Fruit fly (Drosophila melanogaster) whole organism, pupa: ENCODE results near the gene Hecw.

Experiments
- CG10348 ChIP-seq: fragments of 200-800 bp; sonication (Bioruptor generic); IDR thresholded peaks from 2 replicates; pipeline ENCODE4 v1.3.6; 2022; ENCODE audit warnings: missing biosample characterization, missing genetic modification characterization
- CG12605 ChIP-seq: fragments of 200-800 bp; sonication (Bioruptor generic); IDR thresholded peaks from 2 replicates; pipeline ENCODE4 v1.3.6; 2022; ENCODE audit warnings: missing biosample characterization, missing genetic modification characterization
- CG13204 ChIP-seq: fragments of 200-800 bp; sonication (Bioruptor generic); optimal IDR thresholded peaks from 2 replicates; lab custom pipeline; 2018; ENCODE audit warnings: missing biosample characterization, mild to moderate bottlenecking, missing genetic modification characterization, moderate library complexity
- CG14655 ChIP-seq: fragments of 200-800 bp; sonication (Bioruptor generic); optimal IDR thresholded peaks from 3 replicates; lab custom pipeline; 2017; ENCODE audit warnings: mild to moderate bottlenecking, missing biosample characterization, missing genetic modification reagents, missing genetic modification characterization
- CG15710 ChIP-seq: fragments of 200-800 bp; sonication (Bioruptor generic); optimal IDR thresholded peaks from 2 replicates; lab custom pipeline; 2018; ENCODE audit warnings: missing biosample characterization, mild to moderate bottlenecking, missing genetic modification characterization, moderate library complexity
- CG17806 ChIP-seq: fragments of 200-800 bp; sonication (Bioruptor generic); optimal IDR thresholded peaks from 2 replicates; lab custom pipeline; 2018; ENCODE audit warnings: missing biosample characterization, mild to moderate bottlenecking, missing genetic modification characterization, moderate library complexity
- CG32121 ChIP-seq: fragments of 200-800 bp; sonication (Bioruptor generic); IDR thresholded peaks from 2 replicates; pipeline ENCODE4 v1.3.6; 2022; ENCODE audit warnings: missing biosample characterization, missing genetic modification characterization
- CG34367 ChIP-seq: fragments of 200-800 bp; sonication (Bioruptor generic); optimal IDR thresholded peaks from 2 replicates; lab custom pipeline; 2018; ENCODE audit warnings: missing biosample characterization, mild to moderate bottlenecking, missing genetic modification characterization
- CG4496 ChIP-seq: fragments of 200-800 bp; sonication (Bioruptor generic); IDR thresholded peaks from 3 replicates; pipeline ENCODE4 v1.3.6; 2022; ENCODE audit warnings: missing biosample characterization, missing genetic modification characterization
- CG8159 ChIP-seq: fragments of 200-800 bp; sonication (Bioruptor generic); optimal IDR thresholded peaks from 3 replicates; lab custom pipeline; 2018; ENCODE audit warnings: missing biosample characterization, mild to moderate bottlenecking, missing genetic modification characterization, moderate library complexity
- CG8301 ChIP-seq: fragments of 200-800 bp; sonication (Bioruptor generic); optimal IDR thresholded peaks from 2 replicates; lab custom pipeline; 2018; ENCODE audit warnings: missing biosample characterization, mild to moderate bottlenecking, missing genetic modification characterization
- CG9948 ChIP-seq: fragments of 200-800 bp; sonication (Bioruptor generic); optimal IDR thresholded peaks from 2 replicates; lab custom pipeline; 2018; ENCODE audit warnings: missing biosample characterization, mild to moderate bottlenecking, missing genetic modification characterization, moderate library complexity
- D1 ChIP-seq: fragments of 200-800 bp; sonication (Bioruptor generic); optimal IDR thresholded peaks from 2 replicates; lab custom pipeline; 2018; ENCODE audit warnings: missing biosample characterization, mild to moderate bottlenecking, missing genetic modification characterization, moderate library complexity
- EcR ChIP-seq: fragments of 200-800 bp; sonication (Bioruptor generic); optimal IDR thresholded peaks from 3 replicates; lab custom pipeline; 2019; ENCODE audit warnings: missing biosample characterization, missing genetic modification characterization, mild to moderate bottlenecking, moderate library complexity, missing genetic modification reagents
- Ets98B ChIP-seq: fragments of 200-800 bp; sonication (Bioruptor generic); IDR thresholded peaks from 2 replicates; pipeline ENCODE4 v1.3.6; 2022; ENCODE audit warnings: missing biosample characterization, missing genetic modification characterization
- Pif1A ChIP-seq: fragments of 200-800 bp; sonication (Bioruptor generic); optimal IDR thresholded peaks from 3 replicates; lab custom pipeline; 2016; ENCODE audit warnings: missing biosample characterization, missing genetic modification characterization
- Pif1B ChIP-seq: fragments of 200-800 bp; sonication (Bioruptor generic); optimal IDR thresholded peaks from 3 replicates; lab custom pipeline; 2016; ENCODE audit warnings: missing biosample characterization, missing genetic modification characterization
- Snoo ChIP-seq: fragments of 200-800 bp; sonication (Bioruptor generic); optimal IDR thresholded peaks from 3 replicates; lab custom pipeline; 2017; ENCODE audit warnings: missing biosample characterization, mild to moderate bottlenecking, missing genetic modification characterization, inconsistent platforms
- fd96Ca ChIP-seq: fragments of 200-800 bp; sonication (Bioruptor generic); IDR thresholded peaks from 3 replicates; pipeline ENCODE4 v1.3.6; 2022; ENCODE audit warnings: missing biosample characterization, missing genetic modification characterization
- gl ChIP-seq: fragments of 200-800 bp; sonication (Bioruptor generic); optimal IDR thresholded peaks from 2 replicates; lab custom pipeline; 2018; ENCODE audit warnings: missing biosample characterization, mild to moderate bottlenecking, missing genetic modification characterization
- rn ChIP-seq: fragments of 200-800 bp; sonication (Bioruptor generic); IDR thresholded peaks from 2 replicates; pipeline ENCODE4 v1.3.6; 2022; ENCODE audit warnings: missing biosample characterization, missing genetic modification characterization

The Hecw gene

DNA sequence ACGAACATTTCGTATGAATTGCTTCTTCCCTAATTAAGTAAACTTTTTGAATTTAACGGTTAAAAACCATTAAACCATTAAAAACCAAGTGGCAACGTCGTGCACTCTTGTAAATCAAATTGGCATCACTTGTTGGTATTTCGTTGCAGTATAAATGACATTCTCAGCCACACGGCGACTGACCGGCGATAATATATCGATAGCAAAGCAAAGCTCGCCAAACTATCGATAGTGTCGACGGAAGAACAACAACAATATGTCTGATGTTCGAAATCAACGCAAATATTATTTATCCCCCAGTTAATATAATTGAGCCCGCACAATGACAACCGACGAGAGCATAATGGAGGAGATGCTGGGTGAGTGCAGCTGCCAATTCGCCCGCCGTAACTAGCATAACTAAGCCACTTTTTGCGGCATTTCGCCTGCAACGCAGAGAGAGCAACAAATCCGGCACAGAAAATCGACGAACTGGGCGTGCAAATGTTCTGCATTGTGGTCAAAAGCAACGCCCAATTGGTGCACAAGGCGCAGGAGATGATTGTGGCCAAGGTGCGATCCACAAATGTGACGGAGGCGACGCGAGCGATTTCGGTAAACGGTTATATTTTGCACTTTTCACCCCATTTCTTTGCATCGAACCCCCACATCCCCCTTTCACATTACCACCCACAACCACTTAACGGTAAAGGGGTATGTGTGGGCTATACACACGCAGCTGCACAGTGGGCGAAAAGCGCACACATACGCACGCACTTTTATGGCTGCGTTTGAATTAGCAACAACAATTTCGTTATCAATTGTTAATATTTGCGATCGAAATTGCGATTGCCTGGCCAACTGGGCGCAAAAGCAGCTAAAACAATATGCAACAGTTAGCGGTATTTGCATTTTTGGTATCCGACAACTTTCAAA lies 7.7 kb upstream of the Hecw start, which contains the start of gene Gga:
Gga (plus strand) TSS at position 213 of the 915 bp plus-strand sequence.
- 0 out of 3 replicates have a peak, but pooled peaks have one; percentile 10 for TF ChIP-seq fd96Ca (GFP tag; lab: Robert Waterston, UW)
- TF ChIP-seq CG12605 (GFP tag; lab: Robert Waterston, UW), result no peak
- 0 out of 3 replicates have a peak, but pooled peaks have one; percentile 18 for TF ChIP-seq CG4496 (GFP tag; lab: Robert Waterston, UW)
- TF ChIP-seq CG32121 (GFP tag; lab: Robert Waterston, UW), result peak; percentile 41; the same call in 1 of the 2 replicates

DNA sequence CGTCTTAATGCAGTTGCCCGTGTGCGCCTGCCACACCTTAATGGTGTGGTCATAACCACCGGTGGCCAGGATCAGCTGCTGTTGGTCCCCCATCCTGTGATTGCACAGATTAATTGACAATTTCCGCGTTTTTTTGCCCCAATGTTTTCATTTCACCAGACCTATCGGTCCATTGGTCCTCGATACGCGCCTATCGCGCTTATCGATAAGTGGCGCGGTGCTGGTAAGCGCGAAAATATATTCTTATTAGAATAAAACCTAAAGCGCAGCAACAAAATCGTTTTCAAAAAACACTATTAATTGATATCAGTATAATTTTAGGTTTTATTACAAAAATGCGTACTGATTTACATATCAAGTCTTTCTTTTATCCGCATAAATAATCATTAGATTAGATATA lies 3.0 kb upstream of the Hecw start, which contains the start of gene Lst8:
Lst8 (minus strand) TSS at position 187 of the 400 bp plus-strand sequence.
- TF ChIP-seq Ets98B (no peak), Snoo (tag; lab: Kevin White, UChicago) (no peak), CG10348 (GFP tag; lab: Robert Waterston, UW) (no peak), CG8159 (tag; lab: Kevin White, UChicago) (no peak), gl (no peak)
- TF ChIP-seq, all 21 proteins: peak for 0

DNA sequence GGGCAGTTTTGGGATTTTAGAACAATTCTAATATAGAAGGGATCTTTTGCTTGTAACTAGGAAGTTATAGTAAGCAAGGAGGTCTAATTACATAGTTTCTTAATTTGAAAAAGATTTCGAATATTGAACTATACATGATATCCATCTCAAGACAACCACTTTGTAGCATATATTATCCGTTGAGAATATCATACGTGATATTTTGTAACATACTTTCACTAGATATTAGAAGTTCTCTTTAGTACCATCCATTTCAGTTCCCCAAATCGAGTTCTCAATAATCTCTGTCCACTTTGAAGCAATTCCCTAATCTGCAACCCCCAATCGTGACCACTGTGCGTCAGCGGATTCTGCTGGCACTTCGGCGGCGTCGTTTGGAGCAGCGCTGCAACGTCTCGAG lies 6.7 kb downstream of the Hecw start:
- TF ChIP-seq fd96Ca (GFP tag; lab: Robert Waterston, UW) (no peak), CG4496 (GFP tag; lab: Robert Waterston, UW) (no peak), CG32121 (GFP tag; lab: Robert Waterston, UW) (no peak), Snoo (tag; lab: Kevin White, UChicago) (peak; percentile 5)

DNA sequence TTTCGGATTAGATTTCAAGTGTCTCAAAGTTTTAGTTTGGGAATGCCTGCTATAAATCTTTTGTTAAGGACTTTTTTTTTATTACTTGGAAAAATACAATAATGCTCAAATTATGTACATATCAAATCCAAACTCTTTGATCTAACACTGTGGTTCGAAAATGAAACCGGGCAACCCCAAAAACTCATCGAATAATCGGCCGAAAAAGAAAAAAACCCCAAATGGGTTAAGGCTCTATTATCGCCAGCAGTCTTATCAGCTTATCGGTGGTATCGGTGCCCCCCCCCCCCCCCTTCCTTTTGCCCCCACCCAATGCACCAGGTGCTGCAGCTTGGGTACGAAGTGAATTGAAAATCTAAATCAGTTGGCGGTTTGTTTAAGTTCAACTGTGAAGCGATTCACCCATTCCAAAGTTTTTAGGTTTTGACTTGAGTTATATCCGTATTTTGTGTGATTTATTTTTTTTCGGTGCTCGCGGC lies 8.9 kb downstream of the Hecw start:
- no peak for TF ChIP-seq CG4496 (GFP tag; lab: Robert Waterston, UW)
- TF ChIP-seq CG32121 (GFP tag; lab: Robert Waterston, UW), result no peak
- TF ChIP-seq Ets98B, result no peak
- no peak for TF ChIP-seq CG8301 (tag; lab: Kevin White, UChicago)
- no peak for TF ChIP-seq CG34367 (tag; lab: Kevin White, UChicago)
- TF ChIP-seq CG15710 (tag; lab: Kevin White, UChicago), result no peak
- TF ChIP-seq CG14655 (GFP tag; lab: Kevin White, UChicago), result no peak
- TF ChIP-seq CG10348 (GFP tag; lab: Robert Waterston, UW), result no peak
- TF ChIP-seq fd96Ca (GFP tag; lab: Robert Waterston, UW), result no peak
- TF ChIP-seq Pif1A (GFP tag; lab: Kevin White, UChicago), result no peak

DNA sequence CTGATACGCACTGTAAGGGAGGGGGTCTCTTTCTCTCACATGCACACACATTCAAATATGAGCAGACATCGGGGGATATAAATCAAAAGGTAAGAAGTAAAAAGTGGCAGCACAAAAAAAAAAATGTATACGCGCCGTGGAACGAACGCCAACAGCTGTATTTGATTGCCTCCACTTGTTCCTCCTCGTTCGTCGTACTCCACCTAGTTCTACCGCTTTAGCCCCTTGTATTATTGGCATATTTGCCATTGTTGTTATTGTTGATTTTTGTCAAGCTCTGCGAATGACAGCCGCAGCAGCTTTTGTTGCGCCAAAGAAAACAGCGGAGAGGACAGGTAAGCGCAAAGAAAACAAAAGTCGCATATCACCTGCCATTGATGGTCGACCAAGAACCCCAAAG lies 28.1 kb downstream of the Hecw start:
- no peak for TF ChIP-seq gl
- TF ChIP-seq CG8159 (tag; lab: Kevin White, UChicago), result no peak
- no peak for TF ChIP-seq CG10348 (GFP tag; lab: Robert Waterston, UW)
- peak; percentile 8 for TF ChIP-seq Pif1A (GFP tag; lab: Kevin White, UChicago)
- TF ChIP-seq Pif1B, result no peak
- TF ChIP-seq D1 (tag; lab: Kevin White, UChicago), result no peak

DNA sequence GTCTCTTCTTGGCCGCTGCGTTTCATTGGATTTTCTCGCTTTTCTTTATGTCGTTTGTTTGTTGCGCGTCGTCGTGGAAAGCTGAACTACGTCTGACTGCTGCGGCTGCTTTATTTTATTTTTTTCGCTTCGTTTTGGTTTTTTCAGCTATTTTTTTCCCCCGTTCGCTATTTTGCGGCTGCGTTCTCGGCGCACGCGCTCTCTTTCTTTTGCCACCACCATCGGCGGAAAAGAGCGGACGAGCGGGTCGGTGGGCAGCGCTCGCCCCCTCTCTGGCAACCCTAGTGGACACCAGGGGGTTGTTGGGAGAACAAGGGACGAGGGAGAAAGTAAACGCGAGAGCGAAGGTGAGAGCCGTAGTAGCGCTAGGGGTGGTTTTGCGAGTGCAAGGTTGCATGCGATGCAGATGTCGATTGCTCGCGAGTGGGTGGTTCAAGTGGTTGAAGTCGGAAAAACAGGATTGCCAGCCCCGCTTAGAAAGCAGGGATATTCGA lies 30.2 kb downstream of the Hecw start:
- TF ChIP-seq CG32121 (GFP tag; lab: Robert Waterston, UW) (peak; percentile 29; the same call in 1 of the 2 replicates), CG14655 (GFP tag; lab: Kevin White, UChicago) (peak; percentile 41), Ets98B (peak; percentile 21; the same call in 1 of the 2 replicates), CG12605 (GFP tag; lab: Robert Waterston, UW) (peak; percentile 47), CG13204 (GFP tag; lab: Kevin White, UChicago) (no peak), fd96Ca (GFP tag; lab: Robert Waterston, UW) (peak; percentile 43; the same call in 1 of the 3 replicates), Snoo (tag; lab: Kevin White, UChicago) (no peak)

DNA sequence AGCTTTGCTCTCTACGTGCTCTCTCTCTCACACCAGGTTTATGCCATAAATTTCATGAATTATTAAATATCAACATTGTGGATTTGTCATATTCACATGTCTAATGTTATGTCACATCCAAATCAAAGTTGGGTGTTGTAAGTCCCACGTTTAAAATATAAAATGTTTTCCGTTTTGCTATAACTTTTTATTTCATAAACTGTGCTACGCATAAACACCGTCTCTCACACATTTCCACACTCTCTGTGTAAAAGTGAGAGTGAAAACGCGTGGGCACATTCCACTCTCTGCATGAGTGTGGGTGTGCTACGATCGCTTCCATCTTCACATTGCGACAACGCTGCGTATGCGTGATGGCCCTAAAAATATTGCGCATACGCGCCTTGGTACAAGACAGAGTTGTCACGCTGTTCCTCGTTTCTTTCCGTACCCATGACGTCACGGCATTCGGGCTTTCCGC lies 32.0 kb downstream of the Hecw start:
- TF ChIP-seq CG15710 (tag; lab: Kevin White, UChicago) (peak; percentile 89), CG12605 (GFP tag; lab: Robert Waterston, UW) (peak; percentile 95), CG9948 (tag; lab: Kevin White, UChicago) (peak; percentile 72), CG32121 (GFP tag; lab: Robert Waterston, UW) (peak; percentile 96), CG17806 (tag; lab: Kevin White, UChicago) (peak; percentile 80), CG14655 (GFP tag; lab: Kevin White, UChicago) (peak; percentile 86), rn (GFP tag; lab: Robert Waterston, UW) (peak; percentile 75), Snoo (tag; lab: Kevin White, UChicago) (peak; percentile 92), D1 (tag; lab: Kevin White, UChicago) (peak; percentile 18), CG8159 (tag; lab: Kevin White, UChicago) (peak; percentile 89), gl (peak; percentile 77), CG34367 (tag; lab: Kevin White, UChicago) (peak; percentile 86), fd96Ca (GFP tag; lab: Robert Waterston, UW) (peak; percentile 92), CG10348 (GFP tag; lab: Robert Waterston, UW) (peak; percentile 56; the same call in 1 of the 2 replicates), Ets98B (peak; percentile 97), CG8301 (tag; lab: Kevin White, UChicago) (peak; percentile 89), CG4496 (GFP tag; lab: Robert Waterston, UW) (peak; percentile 97), Pif1B (peak; percentile 91), EcR (GFP tag; lab: Kevin White, UChicago) (peak; percentile 32), Pif1A (GFP tag; lab: Kevin White, UChicago) (peak; percentile 93), CG13204 (GFP tag; lab: Kevin White, UChicago) (peak; percentile 65)
